In genomic region chr2L:12002922-12003791, dm6 we compare ENCODE assay signal across 4 fruit fly cellular contexts.
TF ChIP-seq lines count a peak whose summit lies in the region.

No protein-coding gene starts in this region.

TF ChIP-seq in whole organism, adult, 20 proteins besides CTCF, POLR2A, EP300 and RAD21 (continued from another document):
- no peak for TF ChIP-seq Crg-1 (GFP tag; optimal IDR thresholded peaks at IDR 0.05; lab: Kevin White, UChicago)
- no peak for TF ChIP-seq CG7045 (GFP tag; optimal IDR thresholded peaks at IDR 0.05; lab: Kevin White, UChicago)

TF ChIP-seq in whole organism, embryonic, 481 proteins besides CTCF, POLR2A, EP300 and RAD21 (continued from another document and continues in another):
- no peak for TF ChIP-seq CG16815 (GFP tag; optimal IDR thresholded peaks at IDR 0.05; lab: Kevin White, UChicago)
- TF ChIP-seq CG2120 (GFP tag; optimal IDR thresholded peaks at IDR 0.05; lab: Kevin White, UChicago), result peak; percentile 48
- TF ChIP-seq CG3407 (GFP tag; optimal IDR thresholded peaks at IDR 0.05; lab: Kevin White, UChicago), result peak; percentile 5
- TF ChIP-seq br (optimal IDR thresholded peaks at IDR 0.05; lab: Kevin White, UChicago), result no peak
- no peak for TF ChIP-seq CG10366 (GFP tag; IDR thresholded peaks at IDR 0.05; lab: Robert Waterston, UW)
- TF ChIP-seq CG18599 (GFP tag; optimal IDR thresholded peaks at IDR 0.05; lab: Kevin White, UChicago), result peak; percentile 58
- TF ChIP-seq CG3065 (GFP tag; optimal IDR thresholded peaks at IDR 0.05; lab: Kevin White, UChicago), result peak; percentile 75
- TF ChIP-seq cwo (GFP tag; optimal IDR thresholded peaks at IDR 0.05; lab: Kevin White, UChicago), result peak; percentile 100
- TF ChIP-seq Hand (GFP tag; optimal IDR thresholded peaks at IDR 0.05; lab: Kevin White, UChicago), result peak; percentile 35
- TF ChIP-seq bbx (GFP tag; IDR thresholded peaks at IDR 0.05; lab: Robert Waterston, UW; ENCODE audit: partially characterized antibody), result no peak
- TF ChIP-seq CG10431 (GFP tag; optimal IDR thresholded peaks at IDR 0.05; lab: Kevin White, UChicago), result peak; percentile 97
- TF ChIP-seq Ets65A (GFP tag; lab: Kevin White, UChicago), result peak; percentile 4
- TF ChIP-seq sug (tag; optimal IDR thresholded peaks at IDR 0.05; lab: Kevin White, UChicago), result peak; percentile 98
- no peak for TF ChIP-seq Tbp (GFP tag; optimal IDR thresholded peaks at IDR 0.05; lab: Kevin White, UChicago)
- TF ChIP-seq crol (GFP tag; IDR thresholded peaks at IDR 0.05; lab: Robert Waterston, UW), result no peak
- peak; percentile 52 for TF ChIP-seq odd (GFP tag; optimal IDR thresholded peaks at IDR 0.05; lab: Kevin White, UChicago)
- TF ChIP-seq amos (GFP tag; IDR thresholded peaks at IDR 0.05; lab: Robert Waterston, UW; ENCODE audit: partially characterized antibody), result no peak
- TF ChIP-seq CG3995 (GFP tag; optimal IDR thresholded peaks at IDR 0.05; lab: Kevin White, UChicago), result no peak
- peak; percentile 25 for TF ChIP-seq HHEX (GFP tag; optimal IDR thresholded peaks at IDR 0.05; lab: Kevin White, UChicago)
- TF ChIP-seq exex (tag; optimal IDR thresholded peaks at IDR 0.05; lab: Kevin White, UChicago), result peak; percentile 93
- TF ChIP-seq Sox100B (GFP tag; optimal IDR thresholded peaks at IDR 0.05; lab: Kevin White, UChicago), result peak; percentile 24
- no peak for TF ChIP-seq cad (GFP tag; optimal IDR thresholded peaks at IDR 0.05; lab: Kevin White, UChicago)
- TF ChIP-seq CG10147 (GFP tag; optimal IDR thresholded peaks at IDR 0.05; lab: Kevin White, UChicago), result no peak
- TF ChIP-seq lola (GFP tag; optimal IDR thresholded peaks at IDR 0.05; lab: Kevin White, UChicago), result no peak
- no peak for TF ChIP-seq CG14965 (GFP tag; optimal IDR thresholded peaks at IDR 0.05; lab: Kevin White, UChicago; ENCODE audit: borderline replicate concordance)
- TF ChIP-seq tll (GFP tag; optimal IDR thresholded peaks at IDR 0.05; lab: Kevin White, UChicago), result peak in 1 of 2 experiments; percentile 54
- TF ChIP-seq CG10462 (GFP tag; optimal IDR thresholded peaks at IDR 0.05; lab: Kevin White, UChicago), result peak; percentile 4
- peak; percentile 27 for TF ChIP-seq bcd (GFP tag; optimal IDR thresholded peaks at IDR 0.05; lab: Kevin White, UChicago)
- peak; percentile 22 for TF ChIP-seq CG4328 (GFP tag; optimal IDR thresholded peaks at IDR 0.05; lab: Kevin White, UChicago)
- peak; percentile 82 for TF ChIP-seq kah (GFP tag; optimal IDR thresholded peaks at IDR 0.05; lab: Kevin White, UChicago)
- peak; percentile 94 for TF ChIP-seq Deaf1 (tag; optimal IDR thresholded peaks at IDR 0.05; lab: Kevin White, UChicago)
- TF ChIP-seq CG17568 (GFP tag; optimal IDR thresholded peaks at IDR 0.05; lab: Kevin White, UChicago), result peak; percentile 60
- peak; percentile 11 for TF ChIP-seq HmgD (GFP tag; optimal IDR thresholded peaks at IDR 0.05; lab: Kevin White, UChicago)
- TF ChIP-seq otp (GFP tag; IDR thresholded peaks at IDR 0.05; lab: Robert Waterston, UW), result no peak
- peak; percentile 43 for TF ChIP-seq Fer3 (tag; optimal IDR thresholded peaks at IDR 0.05; lab: Kevin White, UChicago)
- TF ChIP-seq tio (GFP tag; optimal IDR thresholded peaks at IDR 0.05; lab: Kevin White, UChicago), result no peak
- peak; percentile 41 for TF ChIP-seq pho (GFP tag; optimal IDR thresholded peaks at IDR 0.05; lab: Kevin White, UChicago)
- TF ChIP-seq CrebB (tag; optimal IDR thresholded peaks at IDR 0.05; lab: Kevin White, UChicago), result no peak
- peak; percentile 91 for TF ChIP-seq CG5180 (GFP tag; optimal IDR thresholded peaks at IDR 0.05; lab: Kevin White, UChicago)
- TF ChIP-seq CG4820 (GFP tag; optimal IDR thresholded peaks at IDR 0.05; lab: Kevin White, UChicago), result peak; percentile 13
- peak; percentile 31 for TF ChIP-seq CG12219 (GFP tag; optimal IDR thresholded peaks at IDR 0.05; lab: Kevin White, UChicago)
- TF ChIP-seq D19B (GFP tag; optimal IDR thresholded peaks at IDR 0.05; lab: Kevin White, UChicago), result peak; percentile 10
- TF ChIP-seq CoRest (tag; optimal IDR thresholded peaks at IDR 0.05; lab: Kevin White, UChicago), result peak; percentile 37
- no peak for TF ChIP-seq Adf1 (GFP tag; IDR thresholded peaks at IDR 0.05; lab: Robert Waterston, UW)

TF ChIP-seq in whole organism, prepupa, 60 proteins besides CTCF, POLR2A, EP300 and RAD21 (continued from another document):
- peak; percentile 19 for TF ChIP-seq CG6276 (GFP tag; optimal IDR thresholded peaks at IDR 0.05; lab: Kevin White, UChicago)
- TF ChIP-seq CG9139 (GFP tag; optimal IDR thresholded peaks at IDR 0.05; lab: Kevin White, UChicago), result no peak
- TF ChIP-seq eg (GFP tag; IDR thresholded peaks at IDR 0.05; lab: Robert Waterston, UW), result no peak
- no peak for TF ChIP-seq Lpt (GFP tag; optimal IDR thresholded peaks at IDR 0.05; lab: Kevin White, UChicago)
- TF ChIP-seq fkh (GFP tag; optimal IDR thresholded peaks at IDR 0.05; lab: Kevin White, UChicago), result no peak
- TF ChIP-seq Sox14 (GFP tag; optimal IDR thresholded peaks at IDR 0.05; lab: Kevin White, UChicago), result peak; percentile 42
- TF ChIP-seq CG6792 (GFP tag; optimal IDR thresholded peaks at IDR 0.05; lab: Kevin White, UChicago), result peak; percentile 15
- no peak for TF ChIP-seq CG6808 (GFP tag; optimal IDR thresholded peaks at IDR 0.05; lab: Kevin White, UChicago)
- peak; percentile 30 for TF ChIP-seq CG7368 (GFP tag; optimal IDR thresholded peaks at IDR 0.05; lab: Kevin White, UChicago)
- TF ChIP-seq Met (GFP tag; optimal IDR thresholded peaks at IDR 0.05; lab: Kevin White, UChicago), result peak; percentile 27
- peak; percentile 80 for TF ChIP-seq Eip78C (GFP tag; lab: Kevin White, UChicago)
- TF ChIP-seq lz (GFP tag; optimal IDR thresholded peaks at IDR 0.05; lab: Kevin White, UChicago), result no peak
- no peak for TF ChIP-seq Hr38 (GFP tag; optimal IDR thresholded peaks at IDR 0.05; lab: Kevin White, UChicago)
- TF ChIP-seq Sox102F (GFP tag; optimal IDR thresholded peaks at IDR 0.05; lab: Kevin White, UChicago), result peak; percentile 7
- TF ChIP-seq esn (GFP tag; optimal IDR thresholded peaks at IDR 0.05; lab: Kevin White, UChicago), result peak; percentile 48
- TF ChIP-seq CG3919 (GFP tag; optimal IDR thresholded peaks at IDR 0.05; lab: Kevin White, UChicago), result peak; percentile 63
- peak; percentile 61 for TF ChIP-seq Hr4 (GFP tag; optimal IDR thresholded peaks at IDR 0.05; lab: Kevin White, UChicago)
- no peak for TF ChIP-seq CG8319 (GFP tag; optimal IDR thresholded peaks at IDR 0.05; lab: Kevin White, UChicago)
- no peak for TF ChIP-seq CG15336 (GFP tag; IDR thresholded peaks at IDR 0.05; lab: Robert Waterston, UW)
- peak; percentile 68 for TF ChIP-seq net (GFP tag; optimal IDR thresholded peaks at IDR 0.05; lab: Kevin White, UChicago)
- peak; percentile 35 for TF ChIP-seq achi (GFP tag; optimal IDR thresholded peaks at IDR 0.05; lab: Kevin White, UChicago)
- TF ChIP-seq CG1621 (tag; optimal IDR thresholded peaks at IDR 0.05; lab: Kevin White, UChicago), result peak; percentile 61
- no peak for TF ChIP-seq fd59A (GFP tag; optimal IDR thresholded peaks at IDR 0.05; lab: Kevin White, UChicago)
- TF ChIP-seq vri (GFP tag; optimal IDR thresholded peaks at IDR 0.05; lab: Kevin White, UChicago), result no peak
- peak; percentile 56 for TF ChIP-seq acj6 (GFP tag; optimal IDR thresholded peaks at IDR 0.05; lab: Kevin White, UChicago)
- TF ChIP-seq topi (GFP tag; optimal IDR thresholded peaks at IDR 0.05; lab: Kevin White, UChicago), result peak; percentile 7
- no peak for TF ChIP-seq fd85E (GFP tag; optimal IDR thresholded peaks at IDR 0.05; lab: Kevin White, UChicago)
- TF ChIP-seq svp (GFP tag; lab: Kevin White, UChicago), result peak; percentile 88
- TF ChIP-seq salr (GFP tag; optimal IDR thresholded peaks at IDR 0.05; lab: Kevin White, UChicago), result peak in 1 of 2 experiments; percentile 28
- TF ChIP-seq CG3032 (tag; optimal IDR thresholded peaks at IDR 0.05; lab: Kevin White, UChicago), result peak; percentile 16
- TF ChIP-seq CG10669 (GFP tag; optimal IDR thresholded peaks at IDR 0.05; lab: Kevin White, UChicago), result no peak
- no peak for TF ChIP-seq Sox15 (GFP tag; optimal IDR thresholded peaks at IDR 0.05; lab: Kevin White, UChicago)
- TF ChIP-seq CG31627 (GFP tag; optimal IDR thresholded peaks at IDR 0.05; lab: Kevin White, UChicago), result peak; percentile 17
- TF ChIP-seq Hr39 (GFP tag; optimal IDR thresholded peaks at IDR 0.05; lab: Kevin White, UChicago), result peak; percentile 43
- no peak for TF ChIP-seq Gug (GFP tag; IDR thresholded peaks at IDR 0.05; lab: Robert Waterston, UW)
- TF ChIP-seq dac (GFP tag; optimal IDR thresholded peaks at IDR 0.05; lab: Kevin White, UChicago), result no peak
- TF ChIP-seq CG6854 (GFP tag; optimal IDR thresholded peaks at IDR 0.05; lab: Kevin White, UChicago), result peak; percentile 99
- TF ChIP-seq CG10631 (GFP tag; optimal IDR thresholded peaks at IDR 0.05; lab: Kevin White, UChicago), result peak; percentile 31
- peak; percentile 18 to 68 for TF ChIP-seq ss (GFP tag; optimal IDR thresholded peaks at IDR 0.05; lab: Kevin White, UChicago)
- no peak for TF ChIP-seq CG6163 (GFP tag; IDR thresholded peaks at IDR 0.05; lab: Robert Waterston, UW)
- no peak for TF ChIP-seq Eip93F (GFP tag; optimal IDR thresholded peaks at IDR 0.05; lab: Kevin White, UChicago)

TF ChIP-seq in whole organism, wandering third instar larva, 38 proteins besides CTCF, POLR2A, EP300 and RAD21 (continued from another document):
- TF ChIP-seq psq (GFP tag; optimal IDR thresholded peaks at IDR 0.05; lab: Kevin White, UChicago) (peak; percentile 0), usp (GFP tag; optimal IDR thresholded peaks at IDR 0.05; lab: Kevin White, UChicago) (no peak), Hr83 (GFP tag; optimal IDR thresholded peaks at IDR 0.05; lab: Kevin White, UChicago; ENCODE audit: poor library complexity, severe bottlenecking) (peak; percentile 50), sv (GFP tag; optimal IDR thresholded peaks at IDR 0.05; lab: Kevin White, UChicago) (no peak), Abd-B (GFP tag; optimal IDR thresholded peaks at IDR 0.05; lab: Kevin White, UChicago) (no peak)
